Worm (Caenorhabditis elegans) whole organism, L4 larva: Measurements from ENCODE around the gene chd-3.
A peak's percentile ranks its signal among the peaks of the same experiment; 100 is the strongest.

Source experiments
- F26F4.8 ChIP-seq: fragments of 200-800 bp; sonication (Bioruptor generic); conservative IDR thresholded peaks from 2 replicates; pipeline ENCODE4 v1.3.6; 2022; ENCODE audit warnings: missing genetic modification characterization, missing compliant biosample characterization
- F49E8.2 ChIP-seq: sonication (generic microtip); optimal IDR thresholded peaks from 2 replicates; lab custom pipeline; 2016; ENCODE audit warnings: missing compliant biosample characterization, mild to moderate bottlenecking, missing genetic modification characterization, borderline replicate concordance
- R02D3.7 ChIP-seq: fragments of 150-350 bp; sonication (generic microtip); optimal IDR thresholded peaks from 3 replicates; lab custom pipeline; 2014; ENCODE audit warnings: missing biosample characterization, missing genetic modification characterization
- ZK337.2 ChIP-seq: fragments of 200-800 bp; sonication (Bioruptor generic); IDR thresholded peaks from 2 replicates; pipeline ENCODE4 v1.3.6; 2022; ENCODE audit warnings: missing genetic modification reagents, missing genetic modification characterization, missing compliant biosample characterization
- ZK546.5 ChIP-seq, 2 experiments: sonication (generic microtip); optimal IDR thresholded peaks; 2 replicates each; lab custom pipeline; 2017; ENCODE audit warnings: missing biosample characterization in 2 of 2, missing genetic modification characterization in 2 of 2
- aha-1 ChIP-seq: fragments of 150-350 bp; peaks from one replicate; lab custom pipeline; 2014; ENCODE audit warnings: missing biosample characterization, missing genetic modification characterization
- arid-1 ChIP-seq: fragments of 200-800 bp; sonication (Bioruptor generic); conservative IDR thresholded peaks from 2 replicates; pipeline ENCODE4 v1.3.6; 2022; ENCODE audit warnings: missing genetic modification reagents, missing genetic modification characterization, missing compliant biosample characterization
- attf-4 ChIP-seq: sonication (generic microtip); optimal IDR thresholded peaks from 3 replicates; lab custom pipeline; 2017; ENCODE audit warnings: missing biosample characterization, missing genetic modification characterization
- ceh-32 ChIP-seq: sonication (generic microtip); optimal IDR thresholded peaks from 2 replicates; lab custom pipeline; 2016; ENCODE audit warnings: mild to moderate bottlenecking, missing genetic modification characterization, missing compliant biosample characterization; ENCODE audit not compliant: poor library complexity
- ceh-44 ChIP-seq: fragments of 200-800 bp; sonication (Bioruptor generic); IDR thresholded peaks from 2 replicates; pipeline ENCODE4 v1.3.6; 2022; ENCODE audit warnings: missing genetic modification reagents, missing genetic modification characterization, missing compliant biosample characterization
- daf-12 ChIP-seq: fragments of 150-350 bp; optimal IDR thresholded peaks from 2 replicates; lab custom pipeline; 2014; ENCODE audit warnings: missing biosample characterization, missing genetic modification reagents, missing genetic modification characterization
- daf-16 ChIP-seq, 3 experiments: sonication (generic microtip); optimal IDR thresholded peaks; 2 replicates each; lab custom pipeline; 2016 to 2017; ENCODE audit warnings: missing genetic modification characterization in 3 of 3, missing genetic modification reagents in 3 of 3, mild to moderate bottlenecking in 2 of 3, missing compliant biosample characterization in 2 of 3, missing biosample characterization in 1 of 3, moderate library complexity in 1 of 3
- dmd-8 ChIP-seq: fragments of 200-800 bp; sonication (Bioruptor generic); IDR thresholded peaks from 2 replicates; pipeline ENCODE4 v1.3.6; 2022; ENCODE audit warnings: missing genetic modification characterization, missing compliant biosample characterization
- dmd-9 ChIP-seq: fragments of 200-800 bp; sonication (Bioruptor generic); IDR thresholded peaks from 2 replicates; pipeline ENCODE4 v1.3.6; 2022; ENCODE audit warnings: missing genetic modification reagents, missing genetic modification characterization, missing compliant biosample characterization
- dve-1 ChIP-seq: sonication (generic microtip); optimal IDR thresholded peaks from 2 replicates; lab custom pipeline; 2017; ENCODE audit warnings: antibody characterized with exemption, mild to moderate bottlenecking, missing genetic modification characterization, missing compliant biosample characterization; ENCODE audit not compliant: insufficient read depth
- egl-27 ChIP-seq: sonication (generic microtip); optimal IDR thresholded peaks from 3 replicates; lab custom pipeline; 2017; ENCODE audit warnings: missing biosample characterization, missing genetic modification reagents, missing genetic modification characterization
- gei-8 ChIP-seq: fragments of 200-800 bp; sonication (Bioruptor generic); optimal IDR thresholded peaks from 2 replicates; lab custom pipeline; 2018; ENCODE audit warnings: mild to moderate bottlenecking, missing genetic modification characterization, missing compliant biosample characterization
- hif-1 ChIP-seq, 2 experiments: sonication (generic microtip); optimal IDR thresholded peaks; 2 replicates each; lab custom pipeline; 2016 to 2017; ENCODE audit warnings: missing compliant biosample characterization in 2 of 2, missing genetic modification characterization in 2 of 2, missing genetic modification reagents in 2 of 2, missing genotype in 2 of 2, mild to moderate bottlenecking in 1 of 2
- hlh-11 ChIP-seq: fragments of 200-800 bp; sonication (Bioruptor generic); optimal IDR thresholded peaks from 2 replicates; lab custom pipeline; 2018; ENCODE audit warnings: mild to moderate bottlenecking, missing genetic modification characterization, missing compliant biosample characterization
- jun-1 ChIP-seq: fragments of 150-350 bp; optimal IDR thresholded peaks from 2 replicates; lab custom pipeline; 2014; ENCODE audit warnings: missing biosample characterization, missing genetic modification reagents, missing genetic modification characterization
- lin-15B ChIP-seq: fragments of 150-350 bp; sonication (generic microtip); optimal IDR thresholded peaks from 3 replicates; lab custom pipeline; 2014; ENCODE audit warnings: missing biosample characterization, missing genetic modification characterization
- lin-38 ChIP-seq: fragments of 200-800 bp; sonication (Bioruptor generic); IDR thresholded peaks from 2 replicates; pipeline ENCODE4 v1.3.6; 2022; ENCODE audit warnings: missing genetic modification reagents, missing genetic modification characterization, missing compliant biosample characterization
- lir-3 ChIP-seq: sonication (generic microtip); optimal IDR thresholded peaks from 2 replicates; lab custom pipeline; 2016; ENCODE audit warnings: mild to moderate bottlenecking, missing genetic modification characterization, missing compliant biosample characterization
- lsy-2 ChIP-seq, 2 experiments: fragments of 150-350 bp in 1 of 2; sonication (generic microtip) in 1 of 2; optimal IDR thresholded peaks; 2 replicates each; lab custom pipeline; 2014 to 2017; ENCODE audit warnings: missing biosample characterization in 2 of 2, missing genetic modification characterization in 2 of 2
- mdt-29 ChIP-seq: fragments of 200-800 bp; sonication (Bioruptor generic); IDR thresholded peaks from 2 replicates; pipeline ENCODE4 v1.3.6; 2022; ENCODE audit warnings: missing genetic modification reagents, missing genetic modification characterization, missing compliant biosample characterization
- mep-1 ChIP-seq: fragments of 150-350 bp; sonication (generic microtip); optimal IDR thresholded peaks from 3 replicates; lab custom pipeline; 2014; ENCODE audit warnings: missing biosample characterization, missing genetic modification characterization
- mxl-2 ChIP-seq: fragments of 200-800 bp; sonication (Bioruptor generic); conservative IDR thresholded peaks from 2 replicates; pipeline ENCODE4 v1.3.6; 2022; ENCODE audit warnings: missing genetic modification reagents, missing genetic modification characterization, missing compliant biosample characterization
- nhr-10 ChIP-seq: fragments of 150-350 bp; optimal IDR thresholded peaks from 2 replicates; lab custom pipeline; 2014; ENCODE audit warnings: missing biosample characterization, missing genetic modification characterization
- nhr-28 ChIP-seq: fragments of 150-350 bp; optimal IDR thresholded peaks from 2 replicates; lab custom pipeline; 2014; ENCODE audit warnings: missing biosample characterization, missing genetic modification characterization
- nhr-42 ChIP-seq: fragments of 200-800 bp; sonication (Bioruptor generic); IDR thresholded peaks from 2 replicates; pipeline ENCODE4 v1.3.6; 2022; ENCODE audit warnings: missing genetic modification characterization, missing compliant biosample characterization
- nhr-77 ChIP-seq: fragments of 150-350 bp; optimal IDR thresholded peaks from 2 replicates; lab custom pipeline; 2014; ENCODE audit warnings: missing biosample characterization, missing genetic modification characterization
- pha-4 ChIP-seq, 2 experiments: fragments of 150-350 bp in 1 of 2; fragments of 200-800 bp in 1 of 2; sonication (Bioruptor generic) in 1 of 2; IDR thresholded peaks in 1 of 2; optimal IDR thresholded peaks in 1 of 2; 2 replicates each; pipeline versions ENCODE4 v1.3.6 to Lab custom; 2014 to 2022; ENCODE audit warnings: missing genetic modification characterization in 2 of 2, missing genetic modification reagents in 2 of 2, missing biosample characterization in 1 of 2, missing compliant biosample characterization in 1 of 2
- php-3 ChIP-seq: fragments of 200-800 bp; sonication (Bioruptor generic); IDR thresholded peaks from 2 replicates; pipeline ENCODE4 v1.3.6; 2022; ENCODE audit warnings: missing genetic modification reagents, missing genetic modification characterization, missing compliant biosample characterization
- pqm-1 ChIP-seq: sonication (generic microtip); optimal IDR thresholded peaks from 2 replicates; lab custom pipeline; 2017; ENCODE audit warnings: missing biosample characterization, missing genetic modification characterization
- tag-97 ChIP-seq: fragments of 200-800 bp; sonication (Bioruptor generic); IDR thresholded peaks from 2 replicates; pipeline ENCODE4 v1.3.6; 2022; ENCODE audit warnings: missing genetic modification characterization, missing compliant biosample characterization
- unc-130 ChIP-seq: sonication (generic microtip); optimal IDR thresholded peaks from 2 replicates; lab custom pipeline; 2016; ENCODE audit warnings: missing genetic modification reagents, missing genetic modification characterization, missing compliant biosample characterization
- unc-39 ChIP-seq: sonication (generic microtip); optimal IDR thresholded peaks from 2 replicates; lab custom pipeline; 2017; ENCODE audit warnings: missing biosample characterization, missing genetic modification characterization
- unc-62 ChIP-seq, 3 experiments: fragments of 150-350 bp in 1 of 3; sonication (generic microtip); optimal IDR thresholded peaks in 2 of 3; peaks in 1 of 3; 1 replicate in 1 of 3; 2 replicates in 2 of 3; lab custom pipeline; 2014 to 2017; ENCODE audit warnings: missing biosample characterization in 3 of 3, missing genetic modification characterization in 3 of 3, missing genetic modification reagents in 3 of 3, missing genotype in 1 of 3
- vab-7 ChIP-seq: fragments of 200-800 bp; sonication (Bioruptor generic); IDR thresholded peaks from 2 replicates; pipeline ENCODE4 v1.3.6; 2022; ENCODE audit warnings: missing genetic modification reagents, missing genetic modification characterization, missing compliant biosample characterization
- zag-1 ChIP-seq: fragments of 150-350 bp; optimal IDR thresholded peaks from 2 replicates; lab custom pipeline; 2014; ENCODE audit warnings: missing biosample characterization, missing genetic modification characterization
- zfp-3 ChIP-seq: fragments of 200-800 bp; sonication (Bioruptor generic); conservative IDR thresholded peaks from 2 replicates; pipeline ENCODE4 v1.3.6; 2022; ENCODE audit warnings: missing genetic modification reagents, missing genetic modification characterization, missing compliant biosample characterization
- zip-2 ChIP-seq: fragments of 150-350 bp; optimal IDR thresholded peaks from 2 replicates; lab custom pipeline; 2014; ENCODE audit warnings: missing biosample characterization, missing genetic modification characterization
- ztf-11 ChIP-seq: fragments of 150-350 bp; optimal IDR thresholded peaks from 2 replicates; lab custom pipeline; 2014; ENCODE audit warnings: missing biosample characterization, missing genetic modification characterization

Gene chd-3

DNA sequence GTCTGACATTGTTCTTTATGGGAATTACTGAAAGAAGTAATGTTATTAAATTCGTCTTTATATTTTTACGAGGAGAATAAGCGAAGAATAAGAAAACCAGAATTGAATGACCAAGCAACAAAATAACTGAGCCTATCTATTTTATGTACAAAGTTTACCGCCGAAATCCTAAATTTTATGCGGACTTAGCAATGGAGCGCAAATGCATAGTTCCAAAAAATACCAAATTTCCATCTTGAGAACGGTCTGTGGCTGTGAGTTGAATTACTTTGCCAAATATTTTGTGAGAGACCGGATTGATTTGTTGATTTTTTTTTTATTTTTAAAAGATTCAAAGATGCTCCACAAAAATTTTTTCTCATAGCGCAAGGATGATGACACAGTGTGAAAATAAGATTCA lies at the start of gene chd-3:
Gene chd-3, minus strand, starts transcription at position 27 of the 400 bp plus-strand sequence.
- TF ChIP-seq unc-39 (tag; lab: Kevin White, UChicago), result no peak
- peak; percentile 70 for TF ChIP-seq lin-38 (GFP tag; lab: Robert Waterston, UW)

- peak in 1 of 2 experiments; percentile 8 for TF ChIP-seq lsy-2 (tag; optimal IDR thresholded peaks at IDR 0.05; lab: Kevin White, UChicago)
- no peak for TF ChIP-seq unc-62 (GFP tag; optimal IDR thresholded peaks at IDR 0.05 in 1 of 2; lab: Kevin White, UChicago)
- no peak for TF ChIP-seq unc-62 (tag; optimal IDR thresholded peaks at IDR 0.05; lab: Kevin White, UChicago)
- TF ChIP-seq mep-1, result peak; percentile 16
- no peak for TF ChIP-seq daf-16 (GFP tag; optimal IDR thresholded peaks at IDR 0.05; lab: Kevin White, UChicago)
- no peak for TF ChIP-seq daf-16 (tag; optimal IDR thresholded peaks at IDR 0.05; lab: Kevin White, UChicago)
- peak; percentile 52 for TF ChIP-seq aha-1
- peak; percentile 93 for TF ChIP-seq nhr-28 (tag; lab: Kevin White, UChicago)
- TF ChIP-seq mxl-2 (GFP tag; lab: Robert Waterston, UW), result no peak
These were observed 46.9 kb upstream of the chd-3 start for ce11 chrX:12899140-12899888.

ce11 chrX:12889837-12890449 lies 37.5 kb upstream of the chd-3 start:
- TF ChIP-seq vab-7 (GFP tag; lab: Robert Waterston, UW) (peak; percentile 76), lin-15B (tag; lab: Kevin White, UChicago) (no peak), egl-27 (tag; lab: Kevin White, UChicago) (no peak), F26F4.8 (GFP tag; lab: Robert Waterston, UW) (peak; percentile 67), hif-1 (tag; optimal IDR thresholded peaks at IDR 0.05; lab: Kevin White, UChicago) (peak in 1 of 2 experiments; percentile 60), zfp-3 (GFP tag; lab: Robert Waterston, UW) (peak; percentile 61), unc-130 (no peak), mdt-29 (GFP tag; lab: Robert Waterston, UW) (no peak), hlh-11 (tag; lab: Kevin White, UChicago) (peak; percentile 28), zip-2 (tag; lab: Kevin White, UChicago) (peak; percentile 61), ZK546.5 (tag; optimal IDR thresholded peaks at IDR 0.05; lab: Kevin White, UChicago) (no peak), php-3 (GFP tag; lab: Robert Waterston, UW) (peak; percentile 56; the same call in 1 of the 2 replicates), pqm-1 (peak; percentile 17), F49E8.2 (peak; percentile 33), dmd-9 (GFP tag; lab: Robert Waterston, UW) (peak; percentile 79), gei-8 (GFP tag; lab: Kevin White, UChicago) (peak; percentile 33), attf-4 (tag; lab: Kevin White, UChicago) (peak; percentile 32), dmd-8 (GFP tag; lab: Robert Waterston, UW) (peak; percentile 72; the same call in 1 of the 2 replicates), ZK337.2 (peak; percentile 57; the same call in 1 of the 2 replicates), nhr-42 (peak; percentile 74; the same call in 1 of the 2 replicates), ztf-11 (tag; lab: Kevin White, UChicago) (no peak), tag-97 (GFP tag; lab: Robert Waterston, UW) (no peak), daf-12 (no peak), unc-39 (tag; lab: Kevin White, UChicago) (no peak), arid-1 (GFP tag; lab: Robert Waterston, UW) (peak; percentile 90), lir-3 (peak; percentile 47), unc-62 (GFP tag; optimal IDR thresholded peaks at IDR 0.05 in 1 of 2; lab: Kevin White, UChicago) (peak in 1 of 2 experiments; percentile 83), unc-62 (tag; optimal IDR thresholded peaks at IDR 0.05; lab: Kevin White, UChicago) (no peak), pha-4 (GFP tag; IDR thresholded peaks at IDR 0.05; lab: Robert Waterston, UW) (peak; percentile 84), pha-4 (tag; optimal IDR thresholded peaks at IDR 0.05; lab: Kevin White, UChicago) (no peak), ceh-44 (peak; percentile 59), jun-1 (tag; lab: Kevin White, UChicago) (no peak), dve-1 (tag; lab: Kevin White, UChicago) (peak; percentile 77), nhr-77 (tag; lab: Kevin White, UChicago) (peak; percentile 53), nhr-10 (tag; lab: Kevin White, UChicago) (no peak), R02D3.7 (tag; lab: Kevin White, UChicago) (no peak), ceh-32 (peak; percentile 10), zag-1 (tag; lab: Kevin White, UChicago) (peak; percentile 28)
